Worm (Caenorhabditis elegans): ENCODE measurements around the gene C46F11.6.

DNA sequence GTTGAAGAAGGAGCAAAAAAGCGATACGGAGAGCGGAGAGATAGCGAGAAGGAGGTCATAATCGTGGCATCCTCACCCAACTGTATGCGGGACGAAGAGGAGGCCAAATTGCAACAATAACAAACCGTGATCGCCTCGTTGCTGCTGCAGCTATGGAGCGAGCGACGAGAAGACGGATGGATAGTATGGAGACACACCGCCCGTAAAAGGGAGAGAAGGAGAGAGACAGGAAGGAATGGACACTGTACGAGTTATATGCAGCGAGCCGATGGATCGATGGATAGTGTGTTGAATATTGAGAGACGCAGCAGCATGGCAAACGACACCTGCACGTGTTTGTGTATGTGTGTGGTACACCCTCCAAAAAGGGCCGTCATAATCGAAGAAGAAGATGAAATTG is 46.5 kb downstream of the C46F11.6 start:
- TF ChIP-seq pha-4 (GFP tag; IDR thresholded peaks at IDR 0.05) (no peak), pha-4 (tag; optimal IDR thresholded peaks at IDR 0.05) (no peak), fos-1 (tag; optimal IDR thresholded peaks at IDR 0.05) (no peak), nhr-77 (tag; optimal IDR thresholded peaks at IDR 0.05) (no peak), ces-1 (GFP tag; optimal IDR thresholded peaks at IDR 0.05) (no peak), nhr-41 (GFP tag; IDR thresholded peaks at IDR 0.05) (no peak), nhr-28 (tag; optimal IDR thresholded peaks at IDR 0.05) (peak; percentile 8), attf-4 (tag; optimal IDR thresholded peaks at IDR 0.05) (no peak), skn-1 (tag; optimal IDR thresholded peaks at IDR 0.05) (no peak), lin-13 (GFP tag; optimal IDR thresholded peaks at IDR 0.05) (no peak), Y48G9A.11 (GFP tag; IDR thresholded peaks at IDR 0.05) (no peak)

Measured in whole organism, L4 larva.